Fruit fly (Drosophila melanogaster) whole organism, pupa: Measurements from ENCODE around the gene CG14564.

Source experiments
- CG12605 ChIP-seq: fragments of 200-800 bp; sonication (Bioruptor generic); IDR thresholded peaks from 2 replicates; pipeline ENCODE4 v1.3.6; 2022; ENCODE audit warnings: missing biosample characterization, missing genetic modification characterization
- CG13204 ChIP-seq: fragments of 200-800 bp; sonication (Bioruptor generic); optimal IDR thresholded peaks from 2 replicates; lab custom pipeline; 2018; ENCODE audit warnings: missing biosample characterization, mild to moderate bottlenecking, missing genetic modification characterization, moderate library complexity
- CG17806 ChIP-seq: fragments of 200-800 bp; sonication (Bioruptor generic); optimal IDR thresholded peaks from 2 replicates; lab custom pipeline; 2018; ENCODE audit warnings: missing biosample characterization, mild to moderate bottlenecking, missing genetic modification characterization, moderate library complexity
- CG34367 ChIP-seq: fragments of 200-800 bp; sonication (Bioruptor generic); optimal IDR thresholded peaks from 2 replicates; lab custom pipeline; 2018; ENCODE audit warnings: missing biosample characterization, mild to moderate bottlenecking, missing genetic modification characterization
- CG8301 ChIP-seq: fragments of 200-800 bp; sonication (Bioruptor generic); optimal IDR thresholded peaks from 2 replicates; lab custom pipeline; 2018; ENCODE audit warnings: missing biosample characterization, mild to moderate bottlenecking, missing genetic modification characterization
- EcR ChIP-seq: fragments of 200-800 bp; sonication (Bioruptor generic); optimal IDR thresholded peaks from 3 replicates; lab custom pipeline; 2019; ENCODE audit warnings: missing biosample characterization, missing genetic modification characterization, mild to moderate bottlenecking, moderate library complexity, missing genetic modification reagents
- Snoo ChIP-seq: fragments of 200-800 bp; sonication (Bioruptor generic); optimal IDR thresholded peaks from 3 replicates; lab custom pipeline; 2017; ENCODE audit warnings: missing biosample characterization, mild to moderate bottlenecking, missing genetic modification characterization, inconsistent platforms
- fd96Ca ChIP-seq: fragments of 200-800 bp; sonication (Bioruptor generic); IDR thresholded peaks from 3 replicates; pipeline ENCODE4 v1.3.6; 2022; ENCODE audit warnings: missing biosample characterization, missing genetic modification characterization

DNA sequence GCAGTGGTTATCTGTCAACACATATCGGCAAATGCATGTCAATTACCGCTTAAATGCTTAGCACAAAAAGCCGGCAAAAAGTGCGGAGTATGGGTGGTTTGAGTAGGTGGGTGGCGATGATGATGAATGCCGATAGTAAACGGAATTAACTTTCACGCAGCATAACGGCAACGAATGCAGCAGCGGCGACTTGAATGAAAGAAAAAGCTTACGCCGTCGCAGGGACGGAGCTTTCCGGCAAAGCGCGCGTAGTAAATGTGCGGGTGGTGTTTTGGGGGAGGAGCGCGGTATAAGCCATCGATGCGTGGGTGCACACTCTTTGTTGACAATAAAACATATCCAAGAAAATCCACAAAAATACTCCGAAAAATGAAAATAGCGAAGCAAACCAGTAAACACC, 12.6 kb downstream of the CG14564 start, which contains the start of gene CG7370:
- TF ChIP-seq CG13204 (no peak), CG34367 (no peak), CG12605 (GFP tag; lab: Robert Waterston, UW) (no peak), EcR (no peak), CG8301 (tag; lab: Kevin White, UChicago) (no peak), Snoo (tag; lab: Kevin White, UChicago) (no peak), fd96Ca (GFP tag; lab: Robert Waterston, UW) (no peak), CG17806 (tag; lab: Kevin White, UChicago) (no peak)
